Fruit fly (Drosophila melanogaster) Kc167 (cell line): ENCODE results near the gene Orct2.

Experiments used
- Myc ChIP-seq: fragments of >200 bp; optimal IDR thresholded peaks from 2 replicates; lab custom pipeline; 2017; ENCODE audit warnings: missing external identifiers
- Sin3A ChIP-seq: fragments of >200 bp; optimal IDR thresholded peaks from 2 replicates; lab custom pipeline; 2018; ENCODE audit warnings: missing external identifiers
- h ChIP-seq: fragments of >200 bp; optimal IDR thresholded peaks from 3 replicates; lab custom pipeline; 2018; ENCODE audit warnings: missing external identifiers
- insv ChIP-seq: fragments of >200 bp; optimal IDR thresholded peaks from 3 replicates; lab custom pipeline; 2018; ENCODE audit warnings: missing external identifiers
- psq ChIP-seq: fragments of >200 bp; optimal IDR thresholded peaks from 2 replicates; lab custom pipeline; 2017; ENCODE audit warnings: missing external identifiers
- ttk ChIP-seq: sonication (Bioruptor generic); optimal IDR thresholded peaks from 2 replicates; lab custom pipeline; 2017; ENCODE audit warnings: missing external identifiers

dm6 chr3R:24267580-24268202 is 5.1 kb upstream of the Orct2 start:
- TF ChIP-seq ttk, result no peak
- no peak for TF ChIP-seq Sin3A (lab: Kevin White, UChicago)
- TF ChIP-seq insv, result no peak
- TF ChIP-seq Myc (lab: Kevin White, UChicago), result no peak
- no peak for TF ChIP-seq psq (lab: Kevin White, UChicago)
- no peak for TF ChIP-seq h
